Worm (Caenorhabditis elegans) whole organism, L4 larva: Measurements from ENCODE around the gene dct-15.

ENCODE experiments used
- D1046.2 ChIP-seq: fragments of 200-800 bp; sonication (Bioruptor generic); IDR thresholded peaks from 2 replicates; pipeline ENCODE4 v1.3.6; 2022; ENCODE audit warnings: missing genetic modification characterization, missing compliant biosample characterization
- F10B5.3 ChIP-seq: sonication (generic microtip); optimal IDR thresholded peaks from 2 replicates; lab custom pipeline; 2016; ENCODE audit warnings: mild to moderate bottlenecking, missing genetic modification characterization, missing compliant biosample characterization
- R02D3.7 ChIP-seq: fragments of 150-350 bp; sonication (generic microtip); optimal IDR thresholded peaks from 3 replicates; lab custom pipeline; 2014; ENCODE audit warnings: missing biosample characterization, missing genetic modification characterization
- T20F7.1 ChIP-seq: fragments of 200-800 bp; sonication (Bioruptor generic); optimal IDR thresholded peaks from 2 replicates; lab custom pipeline; 2018; ENCODE audit warnings: mild to moderate bottlenecking, missing genetic modification characterization, missing compliant biosample characterization
- Y105C5A.15 ChIP-seq: fragments of 200-800 bp; sonication (Bioruptor generic); IDR thresholded peaks from 2 replicates; pipeline ENCODE4 v1.3.6; 2022; ENCODE audit warnings: missing genetic modification characterization, missing compliant biosample characterization
- Y75B8A.6 ChIP-seq: fragments of 200-800 bp; sonication (Bioruptor generic); IDR thresholded peaks from 2 replicates; pipeline ENCODE4 v1.3.6; 2022; ENCODE audit warnings: missing genetic modification reagents, missing genetic modification characterization, missing compliant biosample characterization
- ZK337.2 ChIP-seq: fragments of 200-800 bp; sonication (Bioruptor generic); IDR thresholded peaks from 2 replicates; pipeline ENCODE4 v1.3.6; 2022; ENCODE audit warnings: missing genetic modification reagents, missing genetic modification characterization, missing compliant biosample characterization
- ZK546.5 ChIP-seq, 2 experiments: sonication (generic microtip); optimal IDR thresholded peaks; 2 replicates each; lab custom pipeline; 2017; ENCODE audit warnings: missing biosample characterization in 2 of 2, missing genetic modification characterization in 2 of 2
- aly-2 ChIP-seq: sonication (generic microtip); optimal IDR thresholded peaks from 2 replicates; lab custom pipeline; 2018; ENCODE audit warnings: missing biosample characterization, missing genetic modification characterization
- arid-1 ChIP-seq: fragments of 200-800 bp; sonication (Bioruptor generic); conservative IDR thresholded peaks from 2 replicates; pipeline ENCODE4 v1.3.6; 2022; ENCODE audit warnings: missing genetic modification reagents, missing genetic modification characterization, missing compliant biosample characterization
- attf-4 ChIP-seq: sonication (generic microtip); optimal IDR thresholded peaks from 3 replicates; lab custom pipeline; 2017; ENCODE audit warnings: missing biosample characterization, missing genetic modification characterization
- ceh-28 ChIP-seq: fragments of 150-350 bp; optimal IDR thresholded peaks from 2 replicates; lab custom pipeline; 2014; ENCODE audit warnings: missing biosample characterization, missing genetic modification reagents, missing genetic modification characterization
- ceh-32 ChIP-seq: sonication (generic microtip); optimal IDR thresholded peaks from 2 replicates; lab custom pipeline; 2016; ENCODE audit warnings: mild to moderate bottlenecking, missing genetic modification characterization, missing compliant biosample characterization; ENCODE audit not compliant: poor library complexity
- ceh-44 ChIP-seq: fragments of 200-800 bp; sonication (Bioruptor generic); IDR thresholded peaks from 2 replicates; pipeline ENCODE4 v1.3.6; 2022; ENCODE audit warnings: missing genetic modification reagents, missing genetic modification characterization, missing compliant biosample characterization
- ceh-62 ChIP-seq: sonication (generic microtip); optimal IDR thresholded peaks from 2 replicates; lab custom pipeline; 2017; ENCODE audit warnings: missing biosample characterization, missing genetic modification characterization
- ctbp-1 ChIP-seq: fragments of 200-800 bp; sonication (Bioruptor generic); IDR thresholded peaks from 2 replicates; pipeline ENCODE4 v1.3.6; 2022; ENCODE audit warnings: missing genetic modification reagents, missing genetic modification characterization, missing compliant biosample characterization
- daf-12 ChIP-seq: fragments of 150-350 bp; optimal IDR thresholded peaks from 2 replicates; lab custom pipeline; 2014; ENCODE audit warnings: missing biosample characterization, missing genetic modification reagents, missing genetic modification characterization
- daf-19 ChIP-seq: fragments of 200-800 bp; sonication (Bioruptor generic); conservative IDR thresholded peaks from 2 replicates; pipeline ENCODE4 v1.3.6; 2022; ENCODE audit warnings: missing genetic modification characterization, missing compliant biosample characterization
- daf-8 ChIP-seq: fragments of 200-800 bp; sonication (Bioruptor generic); IDR thresholded peaks from 2 replicates; pipeline ENCODE4 v1.3.6; 2022; ENCODE audit warnings: missing genetic modification characterization, missing compliant biosample characterization
- dmd-6 ChIP-seq: fragments of 200-800 bp; sonication (Bioruptor generic); IDR thresholded peaks from 2 replicates; pipeline ENCODE4 v1.3.6; 2022; ENCODE audit warnings: missing genetic modification reagents, missing genetic modification characterization, missing compliant biosample characterization
- dmd-8 ChIP-seq: fragments of 200-800 bp; sonication (Bioruptor generic); IDR thresholded peaks from 2 replicates; pipeline ENCODE4 v1.3.6; 2022; ENCODE audit warnings: missing genetic modification characterization, missing compliant biosample characterization
- dmd-9 ChIP-seq: fragments of 200-800 bp; sonication (Bioruptor generic); IDR thresholded peaks from 2 replicates; pipeline ENCODE4 v1.3.6; 2022; ENCODE audit warnings: missing genetic modification reagents, missing genetic modification characterization, missing compliant biosample characterization
- dve-1 ChIP-seq: sonication (generic microtip); optimal IDR thresholded peaks from 2 replicates; lab custom pipeline; 2017; ENCODE audit warnings: antibody characterized with exemption, mild to moderate bottlenecking, missing genetic modification characterization, missing compliant biosample characterization; ENCODE audit not compliant: insufficient read depth
- hif-1 ChIP-seq, 2 experiments: sonication (generic microtip); optimal IDR thresholded peaks; 2 replicates each; lab custom pipeline; 2016 to 2017; ENCODE audit warnings: missing compliant biosample characterization in 2 of 2, missing genetic modification characterization in 2 of 2, missing genetic modification reagents in 2 of 2, missing genotype in 2 of 2, mild to moderate bottlenecking in 1 of 2
- hlh-11 ChIP-seq: fragments of 200-800 bp; sonication (Bioruptor generic); optimal IDR thresholded peaks from 2 replicates; lab custom pipeline; 2018; ENCODE audit warnings: mild to moderate bottlenecking, missing genetic modification characterization, missing compliant biosample characterization
- hlh-30 ChIP-seq: sonication (generic microtip); optimal IDR thresholded peaks from 2 replicates; lab custom pipeline; 2017; ENCODE audit warnings: antibody characterized with exemption, mild to moderate bottlenecking, missing genetic modification characterization, missing compliant biosample characterization; ENCODE audit not compliant: insufficient read depth
- hmg-1.1 ChIP-seq: fragments of 200-800 bp; sonication (Bioruptor generic); IDR thresholded peaks from 2 replicates; pipeline ENCODE4 v1.3.6; 2022; ENCODE audit warnings: missing genetic modification reagents, missing genetic modification characterization, missing compliant biosample characterization
- lim-7 ChIP-seq: fragments of 200-800 bp; sonication (Bioruptor generic); IDR thresholded peaks from 2 replicates; pipeline ENCODE4 v1.3.6; 2022; ENCODE audit warnings: missing genetic modification characterization, missing compliant biosample characterization
- lin-29 ChIP-seq: fragments of 200-800 bp; sonication (Bioruptor generic); IDR thresholded peaks from 2 replicates; pipeline ENCODE4 v1.3.6; 2022; ENCODE audit warnings: missing genetic modification reagents, missing genetic modification characterization, missing compliant biosample characterization
- lin-39 ChIP-seq: fragments of 150-350 bp; optimal IDR thresholded peaks from 2 replicates; lab custom pipeline; 2014; ENCODE audit warnings: missing biosample characterization, missing genetic modification reagents, missing genetic modification characterization
- mdl-1 ChIP-seq, 2 experiments: fragments of 150-350 bp in 1 of 2; sonication (generic microtip) in 1 of 2; optimal IDR thresholded peaks; 2 replicates each; lab custom pipeline; 2014 to 2017; ENCODE audit warnings: missing biosample characterization in 2 of 2, missing genetic modification characterization in 2 of 2
- mdt-29 ChIP-seq: fragments of 200-800 bp; sonication (Bioruptor generic); IDR thresholded peaks from 2 replicates; pipeline ENCODE4 v1.3.6; 2022; ENCODE audit warnings: missing genetic modification reagents, missing genetic modification characterization, missing compliant biosample characterization
- mep-1 ChIP-seq: fragments of 150-350 bp; sonication (generic microtip); optimal IDR thresholded peaks from 3 replicates; lab custom pipeline; 2014; ENCODE audit warnings: missing biosample characterization, missing genetic modification characterization
- mes-2 ChIP-seq: sonication (generic microtip); optimal IDR thresholded peaks from 2 replicates; lab custom pipeline; 2016; ENCODE audit warnings: missing genotype, mild to moderate bottlenecking, missing genetic modification characterization, missing compliant biosample characterization; ENCODE audit not compliant: poor library complexity, severe bottlenecking
- mxl-3 ChIP-seq: fragments of 200-800 bp; sonication (Bioruptor generic); optimal IDR thresholded peaks from 2 replicates; lab custom pipeline; 2018; ENCODE audit warnings: mild to moderate bottlenecking, missing genetic modification characterization, missing compliant biosample characterization
- nhr-10 ChIP-seq: fragments of 150-350 bp; optimal IDR thresholded peaks from 2 replicates; lab custom pipeline; 2014; ENCODE audit warnings: missing biosample characterization, missing genetic modification characterization
- nhr-111 ChIP-seq: fragments of 200-800 bp; sonication (Bioruptor generic); optimal IDR thresholded peaks from 2 replicates; lab custom pipeline; 2018; ENCODE audit warnings: mild to moderate bottlenecking, missing genetic modification characterization, missing compliant biosample characterization
- nhr-28 ChIP-seq: fragments of 150-350 bp; optimal IDR thresholded peaks from 2 replicates; lab custom pipeline; 2014; ENCODE audit warnings: missing biosample characterization, missing genetic modification characterization
- nhr-42 ChIP-seq: fragments of 200-800 bp; sonication (Bioruptor generic); IDR thresholded peaks from 2 replicates; pipeline ENCODE4 v1.3.6; 2022; ENCODE audit warnings: missing genetic modification characterization, missing compliant biosample characterization
- pha-4 ChIP-seq, 2 experiments: fragments of 150-350 bp in 1 of 2; fragments of 200-800 bp in 1 of 2; sonication (Bioruptor generic) in 1 of 2; IDR thresholded peaks in 1 of 2; optimal IDR thresholded peaks in 1 of 2; 2 replicates each; pipeline versions ENCODE4 v1.3.6 to Lab custom; 2014 to 2022; ENCODE audit warnings: missing genetic modification characterization in 2 of 2, missing genetic modification reagents in 2 of 2, missing biosample characterization in 1 of 2, missing compliant biosample characterization in 1 of 2
- php-3 ChIP-seq: fragments of 200-800 bp; sonication (Bioruptor generic); IDR thresholded peaks from 2 replicates; pipeline ENCODE4 v1.3.6; 2022; ENCODE audit warnings: missing genetic modification reagents, missing genetic modification characterization, missing compliant biosample characterization
- pqm-1 ChIP-seq: sonication (generic microtip); optimal IDR thresholded peaks from 2 replicates; lab custom pipeline; 2017; ENCODE audit warnings: missing biosample characterization, missing genetic modification characterization
- rbr-2 ChIP-seq: sonication (generic microtip); optimal IDR thresholded peaks from 2 replicates; lab custom pipeline; 2016; ENCODE audit warnings: missing genotype, missing genetic modification characterization, missing compliant biosample characterization
- sdz-12 ChIP-seq: fragments of 200-800 bp; sonication (Bioruptor generic); optimal IDR thresholded peaks from 2 replicates; lab custom pipeline; 2018; ENCODE audit warnings: mild to moderate bottlenecking, missing genetic modification characterization, missing compliant biosample characterization
- set-16 ChIP-seq: fragments of 200-800 bp; sonication (Bioruptor generic); IDR thresholded peaks from 2 replicates; pipeline ENCODE4 v1.3.6; 2022; ENCODE audit warnings: missing genetic modification reagents, missing genetic modification characterization, missing compliant biosample characterization
- skn-1 ChIP-seq: fragments of 150-350 bp; optimal IDR thresholded peaks from 2 replicates; lab custom pipeline; 2014; ENCODE audit warnings: missing biosample characterization, missing genetic modification characterization
- snpc-1.2 ChIP-seq: fragments of 200-800 bp; sonication (Bioruptor generic); IDR thresholded peaks from 2 replicates; pipeline ENCODE4 v1.3.6; 2022; ENCODE audit warnings: missing genetic modification reagents, missing genetic modification characterization, missing compliant biosample characterization
- tra-1 ChIP-seq: fragments of 200-800 bp; sonication (Bioruptor generic); IDR thresholded peaks from 2 replicates; pipeline ENCODE4 v1.3.6; 2022; ENCODE audit warnings: missing genetic modification reagents, missing genetic modification characterization, missing compliant biosample characterization
- unc-130 ChIP-seq: sonication (generic microtip); optimal IDR thresholded peaks from 2 replicates; lab custom pipeline; 2016; ENCODE audit warnings: missing genetic modification reagents, missing genetic modification characterization, missing compliant biosample characterization
- zag-1 ChIP-seq: fragments of 150-350 bp; optimal IDR thresholded peaks from 2 replicates; lab custom pipeline; 2014; ENCODE audit warnings: missing biosample characterization, missing genetic modification characterization
- zip-11 ChIP-seq: fragments of 200-800 bp; sonication (Bioruptor generic); IDR thresholded peaks from 2 replicates; pipeline ENCODE4 v1.3.6; 2022; ENCODE audit warnings: missing genetic modification characterization, missing compliant biosample characterization

Gene dct-15

ce11 chrIV:9857952-9858488, 47.5 kb upstream of the dct-15 start, which contains the start of gene npp-1 (continued):
- TF ChIP-seq hmg-1.1 (no peak), daf-12 (tag; lab: Kevin White, UChicago) (no peak), sdz-12 (GFP tag; lab: Kevin White, UChicago) (no peak), nhr-10 (tag; lab: Kevin White, UChicago) (no peak), ceh-28 (tag; lab: Kevin White, UChicago) (no peak), unc-130 (GFP tag; lab: Kevin White, UChicago) (peak; percentile 10), D1046.2 (GFP tag; lab: Robert Waterston, UW) (no peak), ctbp-1 (GFP tag; lab: Robert Waterston, UW) (no peak), Y105C5A.15 (GFP tag; lab: Robert Waterston, UW) (no peak), ceh-62 (no peak), mes-2 (tag; lab: Kevin White, UChicago) (peak; percentile 88), F10B5.3 (tag; lab: Kevin White, UChicago) (no peak), dve-1 (tag; lab: Kevin White, UChicago) (peak; percentile 20), zip-11 (no peak), dmd-6 (GFP tag; lab: Robert Waterston, UW) (no peak), nhr-42 (GFP tag; lab: Robert Waterston, UW) (no peak), mdt-29 (no peak), rbr-2 (no peak), attf-4 (tag; lab: Kevin White, UChicago) (no peak), hlh-11 (tag; lab: Kevin White, UChicago) (no peak), T20F7.1 (GFP tag; lab: Kevin White, UChicago) (peak; percentile 7), ceh-44 (GFP tag; lab: Robert Waterston, UW) (no peak), nhr-28 (tag; lab: Kevin White, UChicago) (peak; percentile 17), ZK546.5 (tag; optimal IDR thresholded peaks at IDR 0.05; lab: Kevin White, UChicago) (no peak), aly-2 (tag; lab: Kevin White, UChicago) (no peak), zag-1 (tag; lab: Kevin White, UChicago) (no peak), hlh-30 (tag; lab: Kevin White, UChicago) (no peak), pqm-1 (tag; lab: Kevin White, UChicago) (no peak), php-3 (GFP tag; lab: Robert Waterston, UW) (no peak), ceh-32 (no peak), mep-1 (tag; lab: Kevin White, UChicago) (no peak), mxl-3 (GFP tag; lab: Kevin White, UChicago) (no peak), dmd-9 (GFP tag; lab: Robert Waterston, UW) (no peak), tra-1 (GFP tag; lab: Robert Waterston, UW) (no peak), Y75B8A.6 (GFP tag; lab: Robert Waterston, UW) (no peak), mdl-1 (tag; optimal IDR thresholded peaks at IDR 0.05; lab: Kevin White, UChicago) (no peak), arid-1 (no peak), daf-8 (GFP tag; lab: Robert Waterston, UW) (no peak), hif-1 (tag; optimal IDR thresholded peaks at IDR 0.05; lab: Kevin White, UChicago) (no peak), set-16 (GFP tag; lab: Robert Waterston, UW) (no peak), R02D3.7 (no peak), lin-29 (GFP tag; lab: Robert Waterston, UW) (no peak), ZK337.2 (GFP tag; lab: Robert Waterston, UW) (no peak), nhr-111 (no peak), skn-1 (tag; lab: Kevin White, UChicago) (no peak), dmd-8 (GFP tag; lab: Robert Waterston, UW) (no peak), snpc-1.2 (GFP tag; lab: Robert Waterston, UW) (no peak), lim-7 (GFP tag; lab: Robert Waterston, UW) (no peak), lin-39 (tag; lab: Kevin White, UChicago) (no peak), daf-19 (GFP tag; lab: Robert Waterston, UW) (no peak), pha-4 (GFP tag; IDR thresholded peaks at IDR 0.05; lab: Robert Waterston, UW) (no peak), pha-4 (tag; optimal IDR thresholded peaks at IDR 0.05; lab: Kevin White, UChicago) (no peak)
